Worm (Caenorhabditis elegans) whole organism, L2 larva: ENCODE data around the gene gei-4.

Experiments
- C34F6.9 ChIP-seq: fragments of 150-350 bp; optimal IDR thresholded peaks from 2 replicates; lab custom pipeline; 2014; ENCODE audit warnings: missing biosample characterization, missing genetic modification characterization
- F13H6.1 ChIP-seq: sonication (generic microtip); optimal IDR thresholded peaks from 2 replicates; lab custom pipeline; 2016; ENCODE audit warnings: missing genetic modification characterization, missing compliant biosample characterization
- Y55F3AM.14 ChIP-seq: fragments of 200-800 bp; sonication (Bioruptor generic); optimal IDR thresholded peaks from 2 replicates; lab custom pipeline; 2018; ENCODE audit warnings: mild to moderate bottlenecking, missing genetic modification characterization, missing compliant biosample characterization
- ZK546.5 ChIP-seq: sonication (generic microtip); optimal IDR thresholded peaks from 2 replicates; lab custom pipeline; 2017; ENCODE audit warnings: missing biosample characterization, missing genetic modification characterization
- alr-1 ChIP-seq: fragments of 150-350 bp; optimal IDR thresholded peaks from 2 replicates; lab custom pipeline; 2014; ENCODE audit warnings: missing biosample characterization, missing genetic modification characterization
- aly-2 ChIP-seq: fragments of 150-350 bp; optimal IDR thresholded peaks from 2 replicates; lab custom pipeline; 2014; ENCODE audit warnings: missing biosample characterization, missing genetic modification characterization
- ama-1 ChIP-seq: fragments of 150-350 bp; optimal IDR thresholded peaks from 2 replicates; lab custom pipeline; 2018; ENCODE audit warnings: inconsistent platforms
- blmp-1 ChIP-seq: sonication (generic microtip); optimal IDR thresholded peaks from 2 replicates; lab custom pipeline; 2017; ENCODE audit warnings: missing genetic modification characterization, mild to moderate bottlenecking, missing compliant biosample characterization, antibody characterized with exemption, moderate library complexity; ENCODE audit not compliant: insufficient read depth
- ceh-16 ChIP-seq: fragments of 150-350 bp; optimal IDR thresholded peaks from 2 replicates; lab custom pipeline; 2014; ENCODE audit warnings: missing biosample characterization, missing genetic modification characterization
- ceh-82 ChIP-seq: fragments of 150-350 bp; optimal IDR thresholded peaks from 2 replicates; lab custom pipeline; 2014; ENCODE audit warnings: missing biosample characterization, missing genetic modification characterization
- crh-2 ChIP-seq: sonication (generic microtip); optimal IDR thresholded peaks from 2 replicates; lab custom pipeline; 2017; ENCODE audit warnings: missing biosample characterization, missing genetic modification characterization
- dmd-4 ChIP-seq: sonication (generic microtip); optimal IDR thresholded peaks from 2 replicates; lab custom pipeline; 2017; ENCODE audit warnings: missing biosample characterization, missing genetic modification characterization
- egl-27 ChIP-seq: sonication (generic microtip); optimal IDR thresholded peaks from 3 replicates; lab custom pipeline; 2017; ENCODE audit warnings: missing biosample characterization, missing genetic modification reagents, missing genetic modification characterization
- elt-1 ChIP-seq: fragments of 150-350 bp; optimal IDR thresholded peaks from 2 replicates; lab custom pipeline; 2014; ENCODE audit warnings: missing biosample characterization, missing genetic modification characterization
- gmeb-1 ChIP-seq: fragments of 150-350 bp; optimal IDR thresholded peaks from 2 replicates; lab custom pipeline; 2014; ENCODE audit warnings: missing biosample characterization, missing genetic modification characterization
- lin-11 ChIP-seq: fragments of 150-350 bp; sonication (generic microtip); optimal IDR thresholded peaks from 2 replicates; lab custom pipeline; 2014; ENCODE audit warnings: missing biosample characterization, missing genetic modification characterization, inconsistent platforms, mixed read lengths
- lin-13 ChIP-seq: fragments of 150-350 bp; optimal IDR thresholded peaks from 2 replicates; lab custom pipeline; 2014; ENCODE audit warnings: missing biosample characterization, missing genetic modification reagents, missing genetic modification characterization
- lin-39 ChIP-seq: fragments of 150-350 bp; optimal IDR thresholded peaks from 2 replicates; lab custom pipeline; 2014; ENCODE audit warnings: missing biosample characterization, missing genetic modification reagents, missing genetic modification characterization
- lsy-2 ChIP-seq, 2 experiments: fragments of 150-350 bp in 1 of 2; sonication (generic microtip) in 1 of 2; optimal IDR thresholded peaks; 2 replicates each; lab custom pipeline; 2014 to 2017; ENCODE audit warnings: missing biosample characterization in 2 of 2, missing genetic modification characterization in 2 of 2
- mab-5 ChIP-seq: fragments of 150-350 bp; optimal IDR thresholded peaks from 2 replicates; lab custom pipeline; 2014; ENCODE audit warnings: missing biosample characterization, missing genetic modification characterization
- mbf-1 ChIP-seq: sonication (generic microtip); optimal IDR thresholded peaks from 2 replicates; lab custom pipeline; 2017; ENCODE audit warnings: missing biosample characterization, missing genetic modification characterization
- mdl-1 ChIP-seq, 2 experiments: fragments of 150-350 bp in 1 of 2; sonication (generic microtip) in 1 of 2; optimal IDR thresholded peaks; 2 replicates each; lab custom pipeline; 2017; ENCODE audit warnings: missing biosample characterization in 2 of 2, missing genetic modification characterization in 2 of 2
- nhr-10 ChIP-seq: sonication (generic microtip); optimal IDR thresholded peaks from 2 replicates; lab custom pipeline; 2017; ENCODE audit warnings: missing biosample characterization, missing genetic modification characterization
- nhr-11 ChIP-seq: fragments of 150-350 bp; optimal IDR thresholded peaks from 2 replicates; lab custom pipeline; 2014; ENCODE audit warnings: missing biosample characterization, missing genetic modification characterization
- nhr-129 ChIP-seq: fragments of 150-350 bp; optimal IDR thresholded peaks from 2 replicates; lab custom pipeline; 2014; ENCODE audit warnings: missing biosample characterization, missing genetic modification characterization
- nhr-23 ChIP-seq: fragments of 150-350 bp; optimal IDR thresholded peaks from 2 replicates; lab custom pipeline; 2014; ENCODE audit warnings: missing biosample characterization, missing genetic modification reagents, missing genetic modification characterization
- nhr-237 ChIP-seq: fragments of 150-350 bp; optimal IDR thresholded peaks from 2 replicates; lab custom pipeline; 2014; ENCODE audit warnings: missing biosample characterization, missing genetic modification characterization
- nhr-77 ChIP-seq: fragments of 150-350 bp; optimal IDR thresholded peaks from 2 replicates; lab custom pipeline; 2014; ENCODE audit warnings: missing biosample characterization, missing genetic modification characterization
- peb-1 ChIP-seq: fragments of 150-350 bp; optimal IDR thresholded peaks from 2 replicates; lab custom pipeline; 2014; ENCODE audit warnings: missing biosample characterization, missing genetic modification characterization
- sem-4 ChIP-seq: fragments of 150-350 bp; optimal IDR thresholded peaks from 2 replicates; lab custom pipeline; 2014; ENCODE audit warnings: missing biosample characterization, missing genetic modification reagents, missing genetic modification characterization
- skn-1 ChIP-seq: sonication (generic microtip); optimal IDR thresholded peaks from 2 replicates; lab custom pipeline; 2017; ENCODE audit warnings: missing biosample characterization, missing genetic modification characterization
- sma-3 ChIP-seq: sonication (generic microtip); optimal IDR thresholded peaks from 2 replicates; lab custom pipeline; 2016; ENCODE audit warnings: missing genetic modification reagents, missing genetic modification characterization, missing compliant biosample characterization
- sma-9 ChIP-seq, 2 experiments: fragments of 150-350 bp in 1 of 2; sonication (generic microtip) in 1 of 2; optimal IDR thresholded peaks; 2 replicates each; lab custom pipeline; 2014 to 2016; ENCODE audit warnings: missing genetic modification characterization in 2 of 2, mild to moderate bottlenecking in 1 of 2, missing biosample characterization in 1 of 2, missing compliant biosample characterization in 1 of 2, missing genetic modification reagents in 1 of 2, moderate library complexity in 1 of 2
- snpc-4 ChIP-seq: fragments of 150-350 bp; optimal IDR thresholded peaks from 2 replicates; lab custom pipeline; 2014; ENCODE audit warnings: missing biosample characterization, missing genetic modification characterization
- unc-39 ChIP-seq: fragments of 150-350 bp; optimal IDR thresholded peaks from 2 replicates; lab custom pipeline; 2014; ENCODE audit warnings: missing biosample characterization, missing genetic modification characterization
- unc-55 ChIP-seq: fragments of 150-350 bp; sonication (generic microtip); optimal IDR thresholded peaks from 3 replicates; lab custom pipeline; 2014; ENCODE audit warnings: missing biosample characterization, missing genetic modification reagents, missing genetic modification characterization
- unc-62 ChIP-seq: fragments of 150-350 bp; optimal IDR thresholded peaks from 2 replicates; lab custom pipeline; 2014; ENCODE audit warnings: missing biosample characterization, missing genetic modification reagents, missing genetic modification characterization
- zag-1 ChIP-seq: fragments of 150-350 bp; optimal IDR thresholded peaks from 2 replicates; lab custom pipeline; 2014; ENCODE audit warnings: missing biosample characterization, missing genetic modification characterization
- ztf-1 ChIP-seq: fragments of 200-800 bp; sonication (Bioruptor generic); conservative IDR thresholded peaks from 2 replicates; pipeline ENCODE4 v1.3.6; 2022; ENCODE audit warnings: missing genetic modification characterization, missing compliant biosample characterization

gei-4 gene

DNA sequence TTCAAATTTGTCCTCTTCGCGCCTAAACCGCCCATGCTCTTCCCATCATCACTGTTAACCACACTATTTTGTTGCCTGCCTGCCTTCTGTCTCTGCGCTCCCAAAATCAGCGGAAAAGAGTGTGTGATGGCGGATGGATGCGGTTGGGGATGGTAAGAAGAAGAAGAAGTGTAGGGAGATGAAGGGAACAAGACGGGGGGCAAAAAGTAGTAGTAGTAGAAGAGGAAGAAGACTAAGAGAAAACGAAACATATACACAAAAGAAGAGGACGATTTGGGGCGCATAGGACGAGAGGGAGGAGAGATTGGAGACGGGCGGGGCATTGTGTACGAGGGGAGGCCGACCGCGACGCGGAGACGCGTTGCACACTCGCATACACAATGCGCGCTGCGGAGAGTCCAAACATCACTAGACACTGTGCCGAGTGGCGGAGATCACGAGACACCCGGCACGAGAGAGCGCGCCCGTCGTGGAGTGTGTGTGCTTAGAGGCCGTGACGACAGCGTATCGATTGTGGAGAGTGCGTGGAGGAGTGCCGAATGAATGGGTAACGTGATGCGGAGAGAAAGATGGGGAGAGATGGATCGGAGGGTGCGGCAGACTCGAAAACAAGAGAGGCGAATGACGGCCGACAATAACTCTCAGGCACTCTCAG lies 5.0 kb downstream of the gei-4 start (continued):
- TF ChIP-seq lin-39 (tag; lab: Kevin White, UChicago), result no peak
- TF ChIP-seq zag-1 (tag; lab: Kevin White, UChicago), result peak; percentile 84
- peak; percentile 49 for TF ChIP-seq ceh-16 (tag; lab: Kevin White, UChicago)
- TF ChIP-seq nhr-10 (tag; lab: Kevin White, UChicago), result peak; percentile 46
- TF ChIP-seq egl-27 (tag; lab: Kevin White, UChicago), result peak; percentile 52
- TF ChIP-seq skn-1, result no peak
- TF ChIP-seq F13H6.1 (tag; lab: Kevin White, UChicago), result peak; percentile 96
- TF ChIP-seq lin-13 (GFP tag; lab: Kevin White, UChicago), result peak; percentile 76
- TF ChIP-seq ztf-1 (GFP tag; lab: Robert Waterston, UW), result no peak
- TF ChIP-seq lsy-2 (tag; optimal IDR thresholded peaks at IDR 0.05; lab: Kevin White, UChicago), result peak; percentile 34 to 87
- peak; percentile 38 for TF ChIP-seq snpc-4
- no peak for TF ChIP-seq nhr-77 (tag; lab: Kevin White, UChicago)
- TF ChIP-seq sem-4, result peak; percentile 79
- TF ChIP-seq nhr-237, result peak; percentile 16
- TF ChIP-seq peb-1, result peak; percentile 48
- TF ChIP-seq mab-5, result peak; percentile 86
- no peak for TF ChIP-seq aly-2 (tag; lab: Kevin White, UChicago)
- peak; percentile 93 for TF ChIP-seq sma-3
- peak; percentile 85 for TF ChIP-seq nhr-129 (tag; lab: Kevin White, UChicago)
- no peak for TF ChIP-seq dmd-4
- no peak for TF ChIP-seq elt-1 (tag; lab: Kevin White, UChicago)
- no peak for TF ChIP-seq unc-39 (tag; lab: Kevin White, UChicago)
- peak; percentile 97 for TF ChIP-seq ama-1 (lab: Kevin White, UChicago)

DNA sequence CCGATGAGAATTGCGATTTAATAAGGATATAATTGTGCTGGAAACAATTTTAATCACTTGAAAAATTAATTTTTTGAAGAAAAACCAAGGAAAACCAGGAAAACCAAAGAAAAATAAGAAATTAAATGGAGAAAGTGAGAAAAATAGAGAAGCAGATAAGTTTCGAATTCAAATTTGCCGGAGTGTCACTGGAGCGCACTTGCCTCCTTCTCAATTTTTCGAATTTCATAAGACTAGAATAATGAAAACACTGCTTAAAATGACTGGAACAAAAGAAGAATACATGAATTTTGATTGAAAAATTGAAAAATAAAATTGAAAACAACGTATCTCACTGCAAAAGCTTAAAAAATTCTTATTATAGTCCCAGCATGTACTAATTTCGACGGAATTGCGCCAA lies 6.1 kb downstream of the gei-4 start:
- TF ChIP-seq nhr-77 (tag; lab: Kevin White, UChicago) (no peak), lsy-2 (tag; optimal IDR thresholded peaks at IDR 0.05; lab: Kevin White, UChicago) (peak in 1 of 2 experiments; percentile 39), gmeb-1 (tag; lab: Kevin White, UChicago) (peak; percentile 46), egl-27 (tag; lab: Kevin White, UChicago) (no peak), mbf-1 (tag; lab: Kevin White, UChicago) (no peak), ama-1 (lab: Kevin White, UChicago) (no peak), elt-1 (tag; lab: Kevin White, UChicago) (no peak), lin-13 (GFP tag; lab: Kevin White, UChicago) (peak; percentile 60), blmp-1 (tag; lab: Kevin White, UChicago) (no peak), nhr-10 (tag; lab: Kevin White, UChicago) (no peak), unc-62 (GFP tag; lab: Kevin White, UChicago) (no peak), sma-9 (GFP tag; optimal IDR thresholded peaks at IDR 0.05; lab: Kevin White, UChicago) (no peak), sma-9 (tag; optimal IDR thresholded peaks at IDR 0.05; lab: Kevin White, UChicago) (no peak), nhr-23 (tag; lab: Kevin White, UChicago) (no peak), C34F6.9 (tag; lab: Kevin White, UChicago) (peak; percentile 60), alr-1 (tag; lab: Kevin White, UChicago) (no peak), sem-4 (no peak), snpc-4 (no peak), unc-55 (GFP tag; lab: Kevin White, UChicago) (peak; percentile 68), aly-2 (tag; lab: Kevin White, UChicago) (no peak), ceh-16 (tag; lab: Kevin White, UChicago) (no peak), F13H6.1 (tag; lab: Kevin White, UChicago) (no peak), dmd-4 (no peak), ZK546.5 (tag; lab: Kevin White, UChicago) (no peak), nhr-237 (no peak), Y55F3AM.14 (GFP tag; lab: Kevin White, UChicago) (no peak), nhr-11 (no peak), peb-1 (no peak), crh-2 (tag; lab: Kevin White, UChicago) (peak; percentile 44), zag-1 (tag; lab: Kevin White, UChicago) (no peak), ceh-82 (tag; lab: Kevin White, UChicago) (no peak), mdl-1 (tag; optimal IDR thresholded peaks at IDR 0.05; lab: Kevin White, UChicago) (no peak), lin-11 (tag; lab: Kevin White, UChicago) (no peak)
